Worm (Caenorhabditis elegans) whole organism, L4 larva: Measurements from ENCODE around the gene C05C10.7.
A peak's percentile ranks its signal among the peaks of the same experiment; 100 is the strongest.

Experiments used
- D1046.2 ChIP-seq: fragments of 200-800 bp; sonication (Bioruptor generic); IDR thresholded peaks from 2 replicates; pipeline ENCODE4 v1.3.6; 2022; ENCODE audit warnings: missing genetic modification characterization, missing compliant biosample characterization
- F10B5.3 ChIP-seq: sonication (generic microtip); optimal IDR thresholded peaks from 2 replicates; lab custom pipeline; 2016; ENCODE audit warnings: mild to moderate bottlenecking, missing genetic modification characterization, missing compliant biosample characterization
- F26F4.8 ChIP-seq: fragments of 200-800 bp; sonication (Bioruptor generic); conservative IDR thresholded peaks from 2 replicates; pipeline ENCODE4 v1.3.6; 2022; ENCODE audit warnings: missing genetic modification characterization, missing compliant biosample characterization
- F37D6.2 ChIP-seq: sonication (generic microtip); optimal IDR thresholded peaks from 2 replicates; lab custom pipeline; 2016; ENCODE audit warnings: mild to moderate bottlenecking, missing genetic modification characterization, missing compliant biosample characterization
- F44E2.7 ChIP-seq: fragments of 200-800 bp; sonication (Bioruptor generic); IDR thresholded peaks from 2 replicates; pipeline ENCODE4 v2.1.2; 2022; ENCODE audit warnings: missing genetic modification characterization, missing compliant biosample characterization
- aha-1 ChIP-seq: fragments of 150-350 bp; peaks from one replicate; lab custom pipeline; 2014; ENCODE audit warnings: missing biosample characterization, missing genetic modification characterization
- ceh-20 ChIP-seq: fragments of 200-800 bp; sonication (Bioruptor generic); IDR thresholded peaks from 2 replicates; pipeline ENCODE4 v1.3.6; 2022; ENCODE audit warnings: missing genetic modification reagents, missing genetic modification characterization, missing compliant biosample characterization
- ceh-28 ChIP-seq: fragments of 150-350 bp; optimal IDR thresholded peaks from 2 replicates; lab custom pipeline; 2014; ENCODE audit warnings: missing biosample characterization, missing genetic modification reagents, missing genetic modification characterization
- ceh-32 ChIP-seq: sonication (generic microtip); optimal IDR thresholded peaks from 2 replicates; lab custom pipeline; 2016; ENCODE audit warnings: mild to moderate bottlenecking, missing genetic modification characterization, missing compliant biosample characterization; ENCODE audit not compliant: poor library complexity
- ceh-44 ChIP-seq: fragments of 200-800 bp; sonication (Bioruptor generic); IDR thresholded peaks from 2 replicates; pipeline ENCODE4 v1.3.6; 2022; ENCODE audit warnings: missing genetic modification reagents, missing genetic modification characterization, missing compliant biosample characterization
- ceh-82 ChIP-seq: sonication (generic microtip); optimal IDR thresholded peaks from 2 replicates; lab custom pipeline; 2017; ENCODE audit warnings: missing biosample characterization, missing genetic modification characterization
- ctbp-1 ChIP-seq: fragments of 200-800 bp; sonication (Bioruptor generic); IDR thresholded peaks from 2 replicates; pipeline ENCODE4 v1.3.6; 2022; ENCODE audit warnings: missing genetic modification reagents, missing genetic modification characterization, missing compliant biosample characterization
- daf-12 ChIP-seq: fragments of 150-350 bp; optimal IDR thresholded peaks from 2 replicates; lab custom pipeline; 2014; ENCODE audit warnings: missing biosample characterization, missing genetic modification reagents, missing genetic modification characterization
- daf-16 ChIP-seq, 3 experiments: sonication (generic microtip); optimal IDR thresholded peaks; 2 replicates each; lab custom pipeline; 2016 to 2017; ENCODE audit warnings: missing genetic modification characterization in 3 of 3, missing genetic modification reagents in 3 of 3, mild to moderate bottlenecking in 2 of 3, missing compliant biosample characterization in 2 of 3, missing biosample characterization in 1 of 3, moderate library complexity in 1 of 3
- dmd-6 ChIP-seq: fragments of 200-800 bp; sonication (Bioruptor generic); IDR thresholded peaks from 2 replicates; pipeline ENCODE4 v1.3.6; 2022; ENCODE audit warnings: missing genetic modification reagents, missing genetic modification characterization, missing compliant biosample characterization
- dpl-1 ChIP-seq: fragments of 150-350 bp; optimal IDR thresholded peaks from 2 replicates; lab custom pipeline; 2014; ENCODE audit warnings: missing biosample characterization, missing genetic modification reagents, missing genetic modification characterization
- duxl-1 ChIP-seq: sonication (generic microtip); optimal IDR thresholded peaks from 2 replicates; lab custom pipeline; 2016; ENCODE audit warnings: mild to moderate bottlenecking, missing genetic modification characterization, moderate library complexity, missing compliant biosample characterization; ENCODE audit not compliant: poor library complexity
- dve-1 ChIP-seq: sonication (generic microtip); optimal IDR thresholded peaks from 2 replicates; lab custom pipeline; 2017; ENCODE audit warnings: antibody characterized with exemption, mild to moderate bottlenecking, missing genetic modification characterization, missing compliant biosample characterization; ENCODE audit not compliant: insufficient read depth
- fkh-10 ChIP-seq: fragments of 150-350 bp; optimal IDR thresholded peaks from 2 replicates; lab custom pipeline; 2014; ENCODE audit warnings: missing biosample characterization, missing genetic modification reagents, missing genetic modification characterization
- hif-1 ChIP-seq, 2 experiments: sonication (generic microtip); optimal IDR thresholded peaks; 2 replicates each; lab custom pipeline; 2016 to 2017; ENCODE audit warnings: missing compliant biosample characterization in 2 of 2, missing genetic modification characterization in 2 of 2, missing genetic modification reagents in 2 of 2, missing genotype in 2 of 2, mild to moderate bottlenecking in 1 of 2
- hlh-11 ChIP-seq: fragments of 200-800 bp; sonication (Bioruptor generic); optimal IDR thresholded peaks from 2 replicates; lab custom pipeline; 2018; ENCODE audit warnings: mild to moderate bottlenecking, missing genetic modification characterization, missing compliant biosample characterization
- hlh-30 ChIP-seq: sonication (generic microtip); optimal IDR thresholded peaks from 2 replicates; lab custom pipeline; 2017; ENCODE audit warnings: antibody characterized with exemption, mild to moderate bottlenecking, missing genetic modification characterization, missing compliant biosample characterization; ENCODE audit not compliant: insufficient read depth
- hmg-1.1 ChIP-seq: fragments of 200-800 bp; sonication (Bioruptor generic); IDR thresholded peaks from 2 replicates; pipeline ENCODE4 v1.3.6; 2022; ENCODE audit warnings: missing genetic modification reagents, missing genetic modification characterization, missing compliant biosample characterization
- jun-1 ChIP-seq: fragments of 150-350 bp; optimal IDR thresholded peaks from 2 replicates; lab custom pipeline; 2014; ENCODE audit warnings: missing biosample characterization, missing genetic modification reagents, missing genetic modification characterization
- lin-13 ChIP-seq: fragments of 150-350 bp; optimal IDR thresholded peaks from 2 replicates; lab custom pipeline; 2014; ENCODE audit warnings: missing biosample characterization, missing genetic modification reagents, missing genetic modification characterization
- lsy-2 ChIP-seq, 2 experiments: fragments of 150-350 bp in 1 of 2; sonication (generic microtip) in 1 of 2; optimal IDR thresholded peaks; 2 replicates each; lab custom pipeline; 2014 to 2017; ENCODE audit warnings: missing biosample characterization in 2 of 2, missing genetic modification characterization in 2 of 2
- madf-9 ChIP-seq: fragments of 200-800 bp; sonication (Bioruptor generic); conservative IDR thresholded peaks from 2 replicates; pipeline ENCODE4 v1.3.6; 2022; ENCODE audit warnings: missing genetic modification reagents, missing genetic modification characterization, missing compliant biosample characterization
- mdl-1 ChIP-seq, 2 experiments: fragments of 150-350 bp in 1 of 2; sonication (generic microtip) in 1 of 2; optimal IDR thresholded peaks; 2 replicates each; lab custom pipeline; 2014 to 2017; ENCODE audit warnings: missing biosample characterization in 2 of 2, missing genetic modification characterization in 2 of 2
- mdt-29 ChIP-seq: fragments of 200-800 bp; sonication (Bioruptor generic); IDR thresholded peaks from 2 replicates; pipeline ENCODE4 v1.3.6; 2022; ENCODE audit warnings: missing genetic modification reagents, missing genetic modification characterization, missing compliant biosample characterization
- mep-1 ChIP-seq: fragments of 150-350 bp; sonication (generic microtip); optimal IDR thresholded peaks from 3 replicates; lab custom pipeline; 2014; ENCODE audit warnings: missing biosample characterization, missing genetic modification characterization
- mes-2 ChIP-seq: sonication (generic microtip); optimal IDR thresholded peaks from 2 replicates; lab custom pipeline; 2016; ENCODE audit warnings: missing genotype, mild to moderate bottlenecking, missing genetic modification characterization, missing compliant biosample characterization; ENCODE audit not compliant: poor library complexity, severe bottlenecking
- nhr-10 ChIP-seq: fragments of 150-350 bp; optimal IDR thresholded peaks from 2 replicates; lab custom pipeline; 2014; ENCODE audit warnings: missing biosample characterization, missing genetic modification characterization
- nhr-102 ChIP-seq: sonication (generic microtip); optimal IDR thresholded peaks from 2 replicates; lab custom pipeline; 2016; ENCODE audit warnings: mild to moderate bottlenecking, missing genetic modification characterization, moderate library complexity, missing compliant biosample characterization
- nhr-11 ChIP-seq: fragments of 150-350 bp; optimal IDR thresholded peaks from 2 replicates; lab custom pipeline; 2014; ENCODE audit warnings: missing biosample characterization, missing genetic modification characterization
- nhr-25 ChIP-seq: sonication (generic microtip); optimal IDR thresholded peaks from 2 replicates; lab custom pipeline; 2017; ENCODE audit warnings: missing genetic modification characterization, mild to moderate bottlenecking, missing compliant biosample characterization, antibody characterized with exemption, moderate library complexity, borderline replicate concordance; ENCODE audit not compliant: insufficient read depth
- nhr-28 ChIP-seq: fragments of 150-350 bp; optimal IDR thresholded peaks from 2 replicates; lab custom pipeline; 2014; ENCODE audit warnings: missing biosample characterization, missing genetic modification characterization
- nhr-41 ChIP-seq: fragments of 200-800 bp; sonication (Bioruptor generic); IDR thresholded peaks from 2 replicates; pipeline ENCODE4 v1.3.6; 2022; ENCODE audit warnings: missing genetic modification reagents, missing genetic modification characterization, missing compliant biosample characterization
- nhr-42 ChIP-seq: fragments of 200-800 bp; sonication (Bioruptor generic); IDR thresholded peaks from 2 replicates; pipeline ENCODE4 v1.3.6; 2022; ENCODE audit warnings: missing genetic modification characterization, missing compliant biosample characterization
- nhr-6 ChIP-seq: fragments of 150-350 bp; optimal IDR thresholded peaks from 2 replicates; lab custom pipeline; 2014; ENCODE audit warnings: missing biosample characterization, missing genetic modification characterization
- nhr-77 ChIP-seq: fragments of 150-350 bp; optimal IDR thresholded peaks from 2 replicates; lab custom pipeline; 2014; ENCODE audit warnings: missing biosample characterization, missing genetic modification characterization
- pha-4 ChIP-seq, 2 experiments: fragments of 150-350 bp in 1 of 2; fragments of 200-800 bp in 1 of 2; sonication (Bioruptor generic) in 1 of 2; IDR thresholded peaks in 1 of 2; optimal IDR thresholded peaks in 1 of 2; 2 replicates each; pipeline versions ENCODE4 v1.3.6 to Lab custom; 2014 to 2022; ENCODE audit warnings: missing genetic modification characterization in 2 of 2, missing genetic modification reagents in 2 of 2, missing biosample characterization in 1 of 2, missing compliant biosample characterization in 1 of 2
- rbr-2 ChIP-seq: sonication (generic microtip); optimal IDR thresholded peaks from 2 replicates; lab custom pipeline; 2016; ENCODE audit warnings: missing genotype, missing genetic modification characterization, missing compliant biosample characterization
- sdz-12 ChIP-seq: fragments of 200-800 bp; sonication (Bioruptor generic); optimal IDR thresholded peaks from 2 replicates; lab custom pipeline; 2018; ENCODE audit warnings: mild to moderate bottlenecking, missing genetic modification characterization, missing compliant biosample characterization
- snpc-4 ChIP-seq: fragments of 150-350 bp; optimal IDR thresholded peaks from 2 replicates; lab custom pipeline; 2014; ENCODE audit warnings: missing biosample characterization, missing genetic modification characterization
- spr-3 ChIP-seq: fragments of 200-800 bp; sonication (Bioruptor generic); optimal IDR thresholded peaks from 2 replicates; lab custom pipeline; 2018; ENCODE audit warnings: mild to moderate bottlenecking, missing genetic modification characterization, missing compliant biosample characterization
- tag-97 ChIP-seq: fragments of 200-800 bp; sonication (Bioruptor generic); IDR thresholded peaks from 2 replicates; pipeline ENCODE4 v1.3.6; 2022; ENCODE audit warnings: missing genetic modification characterization, missing compliant biosample characterization
- unc-130 ChIP-seq: sonication (generic microtip); optimal IDR thresholded peaks from 2 replicates; lab custom pipeline; 2016; ENCODE audit warnings: missing genetic modification reagents, missing genetic modification characterization, missing compliant biosample characterization
- vab-7 ChIP-seq: fragments of 200-800 bp; sonication (Bioruptor generic); IDR thresholded peaks from 2 replicates; pipeline ENCODE4 v1.3.6; 2022; ENCODE audit warnings: missing genetic modification reagents, missing genetic modification characterization, missing compliant biosample characterization
- zip-2 ChIP-seq: fragments of 150-350 bp; optimal IDR thresholded peaks from 2 replicates; lab custom pipeline; 2014; ENCODE audit warnings: missing biosample characterization, missing genetic modification characterization
- ztf-11 ChIP-seq: fragments of 150-350 bp; optimal IDR thresholded peaks from 2 replicates; lab custom pipeline; 2014; ENCODE audit warnings: missing biosample characterization, missing genetic modification characterization

Gene C05C10.7

ce11 chrII:9892409-9892808 is 46.4 kb downstream of the C05C10.7 start, which contains the start of gene C08H9.16:
Gene C08H9.16 (plus strand): TSS chrII:9892778.
- no peak for TF ChIP-seq ceh-82 (tag; lab: Kevin White, UChicago)
- peak; percentile 67 for TF ChIP-seq nhr-11 (tag; lab: Kevin White, UChicago)
- TF ChIP-seq duxl-1 (tag; lab: Kevin White, UChicago), result no peak
- TF ChIP-seq aha-1, result peak; percentile 49
- TF ChIP-seq ztf-11 (tag; lab: Kevin White, UChicago), result no peak
- TF ChIP-seq unc-130 (GFP tag; lab: Kevin White, UChicago), result peak; percentile 24
- TF ChIP-seq D1046.2 (GFP tag; lab: Robert Waterston, UW), result peak; percentile 98
- no peak for TF ChIP-seq fkh-10 (GFP tag; lab: Kevin White, UChicago)
- TF ChIP-seq mdl-1 (tag; optimal IDR thresholded peaks at IDR 0.05; lab: Kevin White, UChicago), result no peak
- TF ChIP-seq tag-97 (GFP tag; lab: Robert Waterston, UW), result no peak
- no peak for TF ChIP-seq nhr-28 (tag; lab: Kevin White, UChicago)
- no peak for TF ChIP-seq mdt-29 (GFP tag; lab: Robert Waterston, UW)
- no peak for TF ChIP-seq ceh-44 (GFP tag; lab: Robert Waterston, UW)
- no peak for TF ChIP-seq nhr-25 (tag; lab: Kevin White, UChicago)
- peak; percentile 26; the same call in 1 of the 2 replicates for TF ChIP-seq dmd-6 (GFP tag; lab: Robert Waterston, UW)
- no peak for TF ChIP-seq zip-2
- peak; percentile 43 for TF ChIP-seq nhr-77 (tag; lab: Kevin White, UChicago)
- peak; percentile 45 for TF ChIP-seq hlh-30 (tag; lab: Kevin White, UChicago)
- TF ChIP-seq snpc-4 (tag; lab: Kevin White, UChicago), result no peak
- TF ChIP-seq F37D6.2 (tag; lab: Kevin White, UChicago), result no peak
- peak; percentile 24 for TF ChIP-seq lin-13 (GFP tag; lab: Kevin White, UChicago)
- peak; percentile 57 for TF ChIP-seq hlh-11 (tag; lab: Kevin White, UChicago)
- no peak for TF ChIP-seq daf-12
- TF ChIP-seq nhr-6 (tag; lab: Kevin White, UChicago), result peak; percentile 13
- TF ChIP-seq daf-16 (GFP tag; optimal IDR thresholded peaks at IDR 0.05; lab: Kevin White, UChicago), result no peak
- peak; percentile 46 for TF ChIP-seq daf-16 (tag; optimal IDR thresholded peaks at IDR 0.05; lab: Kevin White, UChicago)
- TF ChIP-seq lsy-2 (tag; optimal IDR thresholded peaks at IDR 0.05; lab: Kevin White, UChicago), result peak; percentile 89 to 99
- TF ChIP-seq rbr-2, result peak; percentile 20
- no peak for TF ChIP-seq nhr-10 (tag; lab: Kevin White, UChicago)
- TF ChIP-seq hmg-1.1 (GFP tag; lab: Robert Waterston, UW), result peak; percentile 18; the same call in 1 of the 2 replicates
- TF ChIP-seq ctbp-1 (GFP tag; lab: Robert Waterston, UW), result no peak
- no peak for TF ChIP-seq jun-1 (tag; lab: Kevin White, UChicago)
- no peak for TF ChIP-seq spr-3 (GFP tag; lab: Kevin White, UChicago)
- TF ChIP-seq nhr-41 (GFP tag; lab: Robert Waterston, UW), result no peak
- no peak for TF ChIP-seq F26F4.8 (GFP tag; lab: Robert Waterston, UW)
- TF ChIP-seq mes-2 (tag; lab: Kevin White, UChicago), result peak; percentile 68
- TF ChIP-seq dve-1 (tag; lab: Kevin White, UChicago), result peak; percentile 57
- TF ChIP-seq mep-1 (tag; lab: Kevin White, UChicago), result peak; percentile 67
- no peak for TF ChIP-seq nhr-42
- no peak for TF ChIP-seq ceh-32 (tag; lab: Kevin White, UChicago)
- no peak for TF ChIP-seq vab-7 (GFP tag; lab: Robert Waterston, UW)
- no peak for TF ChIP-seq F10B5.3
- no peak for TF ChIP-seq ceh-20 (GFP tag; lab: Robert Waterston, UW)
- TF ChIP-seq pha-4 (GFP tag; IDR thresholded peaks at IDR 0.05; lab: Robert Waterston, UW), result no peak
- TF ChIP-seq pha-4 (tag; optimal IDR thresholded peaks at IDR 0.05; lab: Kevin White, UChicago), result peak; percentile 59
- no peak for TF ChIP-seq nhr-102 (tag; lab: Kevin White, UChicago)
- TF ChIP-seq hif-1 (tag; optimal IDR thresholded peaks at IDR 0.05; lab: Kevin White, UChicago), result peak in 1 of 2 experiments; percentile 18
- no peak for TF ChIP-seq ceh-28
- no peak for TF ChIP-seq madf-9 (GFP tag; lab: Robert Waterston, UW)
- no peak for TF ChIP-seq F44E2.7 (GFP tag; lab: Robert Waterston, UW)
- peak; percentile 65 for TF ChIP-seq dpl-1 (GFP tag; lab: Kevin White, UChicago)
- no peak for TF ChIP-seq sdz-12
